Worm (Caenorhabditis elegans): ENCODE data around the gene C44H9.6.
"Not testable (repeated sequence)": the region's sequence is repeated elsewhere in the genome, so short reads cannot be mapped to it uniquely, and the experiment has no call there.

C44H9.6 gene

ce11 chrV:12869948-12870347 lies 24.8 kb upstream of the C44H9.6 start, which contains the start of gene T07F10.3 (continued):
- TF ChIP-seq sma-9 (GFP tag; optimal IDR thresholded peaks at IDR 0.05): peak; percentile 97
- no peak for TF ChIP-seq sma-9 (tag; optimal IDR thresholded peaks at IDR 0.05)
- no peak for TF ChIP-seq mbf-1 (tag; optimal IDR thresholded peaks at IDR 0.05)
- TF ChIP-seq aly-2 (tag; optimal IDR thresholded peaks at IDR 0.05): no peak
- peak; percentile 83 for TF ChIP-seq crh-2 (tag; optimal IDR thresholded peaks at IDR 0.05)
- TF ChIP-seq mab-5 (tag; optimal IDR thresholded peaks at IDR 0.05): peak; percentile 83
- peak; percentile 61 for TF ChIP-seq R02D3.7 (tag; optimal IDR thresholded peaks at IDR 0.05)
- no peak for TF ChIP-seq dmd-4 (tag; optimal IDR thresholded peaks at IDR 0.05)
- no peak for TF ChIP-seq nhr-77 (tag; optimal IDR thresholded peaks at IDR 0.05)
- peak; percentile 59 for TF ChIP-seq egl-27 (tag; optimal IDR thresholded peaks at IDR 0.05)
- peak; percentile 57 for TF ChIP-seq fos-1 (tag; optimal IDR thresholded peaks at IDR 0.05)
- TF ChIP-seq lsy-2 (tag; optimal IDR thresholded peaks at IDR 0.05): peak; percentile 71 to 91
- TF ChIP-seq ztf-4 (tag; optimal IDR thresholded peaks at IDR 0.05): no peak
- peak; percentile 35 for TF ChIP-seq sem-4 (tag; optimal IDR thresholded peaks at IDR 0.05)
- TF ChIP-seq nhr-11 (tag; optimal IDR thresholded peaks at IDR 0.05): no peak
- no peak for TF ChIP-seq nhr-6 (tag; optimal IDR thresholded peaks at IDR 0.05)
- TF ChIP-seq lin-11 (tag; optimal IDR thresholded peaks at IDR 0.05): peak; percentile 76

ce11 chrV:12867997-12868396 lies 22.9 kb upstream of the C44H9.6 start, which contains the start of gene nspg-1:
TSS of gene nspg-1 (minus strand) at chrV:12868097.
- TF ChIP-seq ztf-11 (tag; optimal IDR thresholded peaks at IDR 0.05): no peak
- TF ChIP-seq elt-1 (tag; optimal IDR thresholded peaks at IDR 0.05): no peak
- TF ChIP-seq snpc-4 (tag; optimal IDR thresholded peaks at IDR 0.05): no peak
- TF ChIP-seq dmd-4 (tag; optimal IDR thresholded peaks at IDR 0.05): no peak
- TF ChIP-seq lin-13 (GFP tag; optimal IDR thresholded peaks at IDR 0.05): no peak
- no peak for TF ChIP-seq sma-9 (GFP tag; optimal IDR thresholded peaks at IDR 0.05)
- TF ChIP-seq sma-9 (tag; optimal IDR thresholded peaks at IDR 0.05): no peak
- no peak for TF ChIP-seq skn-1 (tag; optimal IDR thresholded peaks at IDR 0.05)
- TF ChIP-seq mbf-1 (tag; optimal IDR thresholded peaks at IDR 0.05): no peak
- no peak for TF ChIP-seq sem-4 (tag; optimal IDR thresholded peaks at IDR 0.05)
- TF ChIP-seq nhr-10 (tag; optimal IDR thresholded peaks at IDR 0.05): no peak
- no peak for TF ChIP-seq nhr-11 (tag; optimal IDR thresholded peaks at IDR 0.05)
- TF ChIP-seq ztf-1 (GFP tag; conservative IDR thresholded peaks at IDR 0.05): no peak
- TF ChIP-seq nhr-23 (tag; optimal IDR thresholded peaks at IDR 0.05): no peak
- TF ChIP-seq egl-27 (tag; optimal IDR thresholded peaks at IDR 0.05): no peak
- no peak for TF ChIP-seq alr-1 (tag; optimal IDR thresholded peaks at IDR 0.05)
- TF ChIP-seq nhr-6 (tag; optimal IDR thresholded peaks at IDR 0.05): no peak
- TF ChIP-seq unc-62 (GFP tag; optimal IDR thresholded peaks at IDR 0.05): no peak
- TF ChIP-seq mab-5 (tag; optimal IDR thresholded peaks at IDR 0.05): no peak
- no peak for TF ChIP-seq nhr-237 (tag; optimal IDR thresholded peaks at IDR 0.05)
- no peak for TF ChIP-seq unc-39 (tag; optimal IDR thresholded peaks at IDR 0.05)

ce11 chrV:12865615-12866014 lies 20.5 kb upstream of the C44H9.6 start, which contains the start of gene T07F10.5:
TSS of gene T07F10.5 (plus strand) at chrV:12865915.
- TF ChIP-seq blmp-1 (tag; optimal IDR thresholded peaks at IDR 0.05; ENCODE audit: insufficient read depth); elt-1 (tag; optimal IDR thresholded peaks at IDR 0.05); crh-2 (tag; optimal IDR thresholded peaks at IDR 0.05): not testable (repeated sequence)

ce11 chrV:12859144-12859543 lies 14.0 kb upstream of the C44H9.6 start, which contains the start of gene anp-1:
TSS of gene anp-1 (plus strand) at chrV:12859444.
- TF ChIP-seq ceh-82 (tag; optimal IDR thresholded peaks at IDR 0.05) (no peak), ceh-16 (tag; optimal IDR thresholded peaks at IDR 0.05) (no peak), ztf-1 (GFP tag; conservative IDR thresholded peaks at IDR 0.05) (no peak), nhr-21 (tag; optimal IDR thresholded peaks at IDR 0.05) (no peak)

- no peak for TF ChIP-seq nhr-21 (tag; optimal IDR thresholded peaks at IDR 0.05)
- TF ChIP-seq dmd-4 (tag; optimal IDR thresholded peaks at IDR 0.05): no peak
- TF ChIP-seq F13H6.1 (tag; optimal IDR thresholded peaks at IDR 0.05): no peak
- no peak for TF ChIP-seq ztf-1 (GFP tag; conservative IDR thresholded peaks at IDR 0.05)
- no peak for TF ChIP-seq skn-1 (tag; optimal IDR thresholded peaks at IDR 0.05)
- no peak for TF ChIP-seq peb-1 (tag; optimal IDR thresholded peaks at IDR 0.05)
- no peak for TF ChIP-seq ama-1 (optimal IDR thresholded peaks at IDR 0.05)
- no peak for TF ChIP-seq nhr-12 (tag; optimal IDR thresholded peaks at IDR 0.05)
- no peak for TF ChIP-seq alr-1 (tag; optimal IDR thresholded peaks at IDR 0.05)
- TF ChIP-seq unc-39 (tag; optimal IDR thresholded peaks at IDR 0.05): no peak
- TF ChIP-seq lsy-2 (tag; optimal IDR thresholded peaks at IDR 0.05): no peak
Observed at ce11 chrV:12854766-12855165, 9.6 kb upstream of the C44H9.6 start, which contains the start of gene C44H9.7. TSS of gene C44H9.7 (minus strand) at chrV:12854866.
